Fruit fly (Drosophila melanogaster) Kc167 (cell line): ENCODE measurements around the gene CG7841.

Experiments used
- Myc ChIP-seq: fragments of >200 bp; optimal IDR thresholded peaks from 2 replicates; lab custom pipeline; 2017; ENCODE audit warnings: missing external identifiers
- psq ChIP-seq: fragments of >200 bp; optimal IDR thresholded peaks from 2 replicates; lab custom pipeline; 2017; ENCODE audit warnings: missing external identifiers

DNA sequence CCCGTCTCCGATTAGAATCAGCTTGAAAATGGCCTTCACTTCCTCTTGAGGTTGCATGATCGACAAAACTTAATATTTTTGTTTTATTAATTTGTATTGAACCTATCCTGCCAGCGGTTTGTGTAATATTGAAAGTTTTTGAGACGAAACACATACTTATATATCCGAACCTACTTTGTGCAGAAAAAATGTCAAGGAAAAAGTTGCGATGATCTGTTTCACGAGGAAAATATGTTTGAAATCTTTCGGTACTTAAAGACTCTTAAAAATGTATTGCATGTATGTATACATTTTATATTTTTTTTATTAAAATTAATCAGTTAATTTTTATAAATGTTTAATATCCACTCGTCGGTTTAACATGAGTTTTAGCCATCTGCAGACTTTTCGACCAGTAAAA is 22.8 kb downstream of the CG7841 start, which contains the start of gene Ran-like:
- TF ChIP-seq psq (no peak), Myc (lab: Kevin White, UChicago) (no peak)
